Fruit fly (Drosophila melanogaster): Measurements from ENCODE around the gene Sgp.

DNA sequence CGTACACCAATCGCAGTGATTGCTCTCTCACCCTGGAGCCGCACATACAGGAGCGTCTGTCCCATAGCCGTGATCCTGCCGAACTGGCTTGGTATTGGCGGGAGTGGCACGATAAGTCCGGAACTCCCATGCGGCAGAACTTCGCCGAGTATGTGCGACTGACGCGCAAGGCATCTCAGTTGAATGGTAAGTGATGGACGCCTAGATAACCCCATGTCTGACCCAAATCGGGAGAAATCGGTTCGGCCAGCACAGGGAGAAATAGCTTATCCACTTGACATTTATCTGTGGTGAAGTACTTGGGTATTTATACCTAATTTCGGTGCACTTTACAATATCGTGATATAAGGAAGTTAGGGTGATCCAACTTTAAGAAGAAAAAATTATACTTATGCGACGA lies 3.3 kb downstream of the Sgp start:
- no peak for TF ChIP-seq Abd-B (GFP tag; optimal IDR thresholded peaks at IDR 0.05)
- no peak for TF ChIP-seq h (GFP tag; optimal IDR thresholded peaks at IDR 0.05)
- no peak for TF ChIP-seq lola (GFP tag; optimal IDR thresholded peaks at IDR 0.05)
- no peak for TF ChIP-seq CrebA (GFP tag; optimal IDR thresholded peaks at IDR 0.05; ENCODE audit: borderline replicate concordance)
- no peak for TF ChIP-seq dmrt93B (GFP tag; optimal IDR thresholded peaks at IDR 0.05)
- no peak for TF ChIP-seq Jra (GFP tag; optimal IDR thresholded peaks at IDR 0.05)
- no peak for TF ChIP-seq usp (GFP tag; optimal IDR thresholded peaks at IDR 0.05)
- no peak for TF ChIP-seq Hnf4 (GFP tag; optimal IDR thresholded peaks at IDR 0.05)
- no peak for TF ChIP-seq Sp1 (GFP tag; optimal IDR thresholded peaks at IDR 0.05)
- no peak for TF ChIP-seq foxo (GFP tag; optimal IDR thresholded peaks at IDR 0.05)
- no peak for TF ChIP-seq dl (GFP tag; optimal IDR thresholded peaks at IDR 0.05; ENCODE audit: insufficient read depth in 1 of 2, partially characterized antibody in 2 of 2)
- no peak for TF ChIP-seq Dfd (GFP tag; optimal IDR thresholded peaks at IDR 0.05)

All from whole organism, wandering third instar larva.